Worm (Caenorhabditis elegans) whole organism, late embryonic: ENCODE results near the gene madf-9.

Source experiments
- ceh-9 ChIP-seq: sonication (generic microtip); optimal IDR thresholded peaks from 2 replicates; lab custom pipeline; 2016; ENCODE audit warnings: mild to moderate bottlenecking, missing genetic modification characterization, inconsistent platforms, missing compliant biosample characterization
- ets-4 ChIP-seq: sonication (generic microtip); optimal IDR thresholded peaks from 2 replicates; lab custom pipeline; 2016; ENCODE audit warnings: missing genetic modification characterization, missing compliant biosample characterization
- nfya-1 ChIP-seq: sonication (generic microtip); optimal IDR thresholded peaks from 2 replicates; lab custom pipeline; 2017; ENCODE audit warnings: missing genetic modification characterization, mild to moderate bottlenecking, missing compliant biosample characterization, antibody characterized with exemption, moderate library complexity
- nhr-11 ChIP-seq: fragments of 150-350 bp; optimal IDR thresholded peaks from 2 replicates; lab custom pipeline; 2014; ENCODE audit warnings: missing biosample characterization, missing genetic modification characterization
- odd-2 ChIP-seq: sonication (generic microtip); optimal IDR thresholded peaks from 2 replicates; lab custom pipeline; 2017; ENCODE audit warnings: antibody characterized with exemption, mild to moderate bottlenecking, missing genetic modification characterization, missing compliant biosample characterization
- ttx-3 ChIP-seq: sonication (generic microtip); optimal IDR thresholded peaks from 2 replicates; lab custom pipeline; 2016; ENCODE audit warnings: missing genetic modification reagents, missing genetic modification characterization, missing compliant biosample characterization

DNA sequence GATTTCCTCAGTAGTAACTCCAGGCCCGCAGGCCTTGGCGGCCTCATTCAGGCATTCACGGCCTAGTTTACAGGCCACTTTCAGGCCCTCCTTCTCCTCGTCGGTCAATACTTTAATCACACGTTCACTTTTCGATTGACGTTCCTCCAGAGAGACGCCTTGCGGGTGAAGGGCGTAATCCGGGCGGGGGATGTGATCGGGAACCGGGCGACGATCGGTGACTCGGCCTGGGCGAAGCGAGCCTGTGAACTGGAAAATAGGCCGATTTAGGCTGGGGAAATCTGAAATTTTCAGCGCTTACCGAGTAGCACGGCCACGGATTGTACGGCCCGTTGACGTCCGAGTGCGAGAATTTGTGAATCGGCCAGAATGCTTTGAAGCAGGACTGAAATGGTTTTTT is 49.4 kb downstream of the madf-9 start:
- no peak for TF ChIP-seq ets-4 (tag; lab: Kevin White, UChicago)
- no peak for TF ChIP-seq ttx-3 (tag; lab: Kevin White, UChicago)
- TF ChIP-seq nhr-11 (tag; lab: Kevin White, UChicago), result no peak
- TF ChIP-seq nfya-1 (tag; lab: Kevin White, UChicago), result no peak
- TF ChIP-seq odd-2 (tag; lab: Kevin White, UChicago), result no peak
- TF ChIP-seq ceh-9 (tag; lab: Kevin White, UChicago), result no peak
